Fruit fly (Drosophila melanogaster): ENCODE results near the gene Zip71B.

The Zip71B gene

DNA sequence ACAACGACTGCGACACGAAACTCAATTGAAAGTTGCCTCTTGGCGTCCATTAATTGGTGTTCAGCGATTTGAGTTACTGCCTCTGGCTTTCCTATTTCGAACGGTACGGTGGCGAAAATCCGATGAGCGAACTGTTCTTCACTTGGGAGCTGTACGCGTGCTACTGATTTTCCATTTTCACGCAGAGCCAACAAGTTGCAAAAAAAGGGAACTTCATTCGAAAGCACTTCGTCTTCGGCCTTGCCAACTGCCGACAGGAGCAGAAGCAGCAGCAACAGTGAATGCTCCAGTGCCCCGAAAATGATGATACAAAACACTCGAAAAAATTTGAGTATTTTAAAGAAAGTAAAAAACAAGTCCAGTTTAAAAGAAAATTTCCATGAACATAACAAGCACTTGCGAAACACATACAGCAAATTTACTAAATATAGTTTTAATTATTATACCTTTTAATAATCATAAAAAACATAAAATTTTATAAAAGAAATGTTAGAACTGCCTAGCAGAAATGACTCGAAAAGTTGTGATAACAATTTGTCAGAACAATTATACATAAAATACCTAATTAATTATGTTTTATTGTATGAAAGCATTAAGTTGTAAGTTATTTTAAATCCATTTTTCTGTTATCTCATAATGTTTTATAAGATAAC lies 42.1 kb downstream of the Zip71B start (continued):
- TF ChIP-seq CG3847 (GFP tag; IDR thresholded peaks at IDR 0.05) (no peak), ham (GFP tag; IDR thresholded peaks at IDR 0.05) (no peak), klu (GFP tag; IDR thresholded peaks at IDR 0.05) (no peak), grau (tag; optimal IDR thresholded peaks at IDR 0.05) (peak; percentile 69), CG13424 (tag; optimal IDR thresholded peaks at IDR 0.05) (peak; percentile 55), bab2 (GFP tag; optimal IDR thresholded peaks at IDR 0.05) (no peak), Nf-YC (tag; optimal IDR thresholded peaks at IDR 0.05) (peak; percentile 30), h (optimal IDR thresholded peaks at IDR 0.05) (no peak), Tbp (GFP tag; optimal IDR thresholded peaks at IDR 0.05) (no peak), tin (GFP tag; optimal IDR thresholded peaks at IDR 0.05) (no peak), sens (GFP tag) (peak; percentile 41), lmd (GFP tag; IDR thresholded peaks at IDR 0.05) (no peak), tll (GFP tag; optimal IDR thresholded peaks at IDR 0.05) (no peak), bbx (GFP tag; IDR thresholded peaks at IDR 0.05; ENCODE audit: partially characterized antibody) (no peak), CG9437 (GFP tag; optimal IDR thresholded peaks at IDR 0.05) (peak; percentile 40), Ets65A (GFP tag) (no peak), CG2712 (tag; optimal IDR thresholded peaks at IDR 0.05) (peak; percentile 42), CG17385 (GFP tag; optimal IDR thresholded peaks at IDR 0.05) (peak; percentile 38), gcm2 (GFP tag; optimal IDR thresholded peaks at IDR 0.05) (no peak), Hr39 (optimal IDR thresholded peaks at IDR 0.05) (no peak), HLH54F (GFP tag; optimal IDR thresholded peaks at IDR 0.05) (no peak), fd64A (GFP tag; optimal IDR thresholded peaks at IDR 0.05) (no peak), CG43689 (GFP tag; IDR thresholded peaks at IDR 0.05) (no peak), CG8359 (GFP tag; optimal IDR thresholded peaks at IDR 0.05; ENCODE audit: borderline replicate concordance) (no peak), CG14441 (GFP tag; IDR thresholded peaks at IDR 0.05) (no peak), wdn (GFP tag; IDR thresholded peaks at IDR 0.05) (0 out of 2 replicates have a peak, but pooled peaks have one; percentile 29), CG10147 (GFP tag; optimal IDR thresholded peaks at IDR 0.05) (peak; percentile 59), ftz-f1 (GFP tag; optimal IDR thresholded peaks at IDR 0.05) (no peak), Deaf1 (tag; optimal IDR thresholded peaks at IDR 0.05) (peak; percentile 64), esg (GFP tag; conservative IDR thresholded peaks at IDR 0.05) (no peak), Asciz (GFP tag; optimal IDR thresholded peaks at IDR 0.05) (no peak), stwl (tag; optimal IDR thresholded peaks at IDR 0.05) (no peak), ems (GFP tag; optimal IDR thresholded peaks at IDR 0.05) (no peak), CG5180 (GFP tag; optimal IDR thresholded peaks at IDR 0.05) (peak; percentile 6), ERR (GFP tag; optimal IDR thresholded peaks at IDR 0.05) (no peak), CG2116 (GFP tag; optimal IDR thresholded peaks at IDR 0.05) (no peak), hkb (optimal IDR thresholded peaks at IDR 0.05) (no peak), hkb (GFP tag; IDR thresholded peaks at IDR 0.05) (0 out of 2 replicates have a peak, but pooled peaks have one; percentile 17), hbn (GFP tag; IDR thresholded peaks at IDR 0.05; ENCODE audit: partially characterized antibody) (no peak), CoRest (tag; optimal IDR thresholded peaks at IDR 0.05) (peak; percentile 53), NC2β (GFP tag; optimal IDR thresholded peaks at IDR 0.05) (no peak), CG6791 (GFP tag; IDR thresholded peaks at IDR 0.05; ENCODE audit: partially characterized antibody) (no peak), sna (GFP tag; IDR thresholded peaks at IDR 0.05; ENCODE audit: partially characterized antibody) (no peak), CG11696 (GFP tag; IDR thresholded peaks at IDR 0.05) (no peak), CG7928 (GFP tag; optimal IDR thresholded peaks at IDR 0.05) (no peak), CG9817 (tag; optimal IDR thresholded peaks at IDR 0.05) (no peak), hth (optimal IDR thresholded peaks at IDR 0.05) (no peak), fd102C (GFP tag; optimal IDR thresholded peaks at IDR 0.05) (no peak), Lpt (GFP tag; optimal IDR thresholded peaks at IDR 0.05) (no peak), p53 (GFP tag; optimal IDR thresholded peaks at IDR 0.05) (no peak), nerfin-2 (GFP tag; IDR thresholded peaks at IDR 0.05; ENCODE audit: partially characterized antibody) (no peak)
